Worm (Caenorhabditis elegans) whole organism, L4 larva: ENCODE results near the gene F10G7.10.

Experiments used
- aly-2 ChIP-seq: sonication (generic microtip); optimal IDR thresholded peaks from 2 replicates; lab custom pipeline; 2018; ENCODE audit warnings: missing biosample characterization, missing genetic modification characterization
- daf-16 ChIP-seq, 3 experiments: sonication (generic microtip); optimal IDR thresholded peaks; 2 replicates each; lab custom pipeline; 2016 to 2017; ENCODE audit warnings: missing genetic modification characterization in 3 of 3, missing genetic modification reagents in 3 of 3, mild to moderate bottlenecking in 2 of 3, missing compliant biosample characterization in 2 of 3, missing biosample characterization in 1 of 3, moderate library complexity in 1 of 3

- TF ChIP-seq daf-16 (GFP tag; optimal IDR thresholded peaks at IDR 0.05; lab: Kevin White, UChicago) (no peak), daf-16 (tag; optimal IDR thresholded peaks at IDR 0.05; lab: Kevin White, UChicago) (no peak), aly-2 (tag; lab: Kevin White, UChicago) (no peak)
Measured at ce11 chrII:4762574-4763285, 36.7 kb upstream of the F10G7.10 start, which contains the start of gene F26G1.2.
